Worm (Caenorhabditis elegans): Measurements from ENCODE around the gene T12B3.3.

T12B3.3 gene

DNA sequence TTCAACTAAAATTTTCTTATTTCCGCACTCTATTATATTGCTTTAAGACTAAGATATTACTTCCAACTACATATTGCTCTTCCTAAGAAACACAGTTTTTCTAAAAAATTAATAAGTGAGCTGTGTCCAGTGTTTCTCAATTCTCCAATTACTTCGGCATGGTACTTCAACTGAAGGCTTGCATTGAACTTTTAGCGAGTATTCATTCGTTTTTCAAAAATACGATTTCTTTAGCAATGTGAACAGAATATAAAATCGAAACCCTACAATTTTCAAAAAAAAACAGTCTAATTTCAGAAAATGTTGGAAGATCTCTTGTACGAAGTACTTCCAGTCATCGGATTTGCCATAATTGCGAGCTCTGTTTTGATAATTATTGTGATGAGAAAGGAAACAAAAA, 46.0 kb downstream of the T12B3.3 start, which contains the start of gene srtx-1:
Gene srtx-1 (plus strand): TSS at position 301 of the 400 bp plus-strand sequence.
- no peak for TF ChIP-seq nhr-84 (tag; optimal IDR thresholded peaks at IDR 0.05)
- TF ChIP-seq pqm-1 (tag; optimal IDR thresholded peaks at IDR 0.05), result no peak
- TF ChIP-seq egl-13 (tag; optimal IDR thresholded peaks at IDR 0.05), result no peak
- no peak for TF ChIP-seq xbp-1 (tag; optimal IDR thresholded peaks at IDR 0.05)
- TF ChIP-seq hlh-17 (GFP tag; optimal IDR thresholded peaks at IDR 0.05; ENCODE audit: borderline replicate concordance), result no peak
- TF ChIP-seq zag-1 (tag; optimal IDR thresholded peaks at IDR 0.05), result no peak
- TF ChIP-seq egl-27 (tag; optimal IDR thresholded peaks at IDR 0.05), result no peak
- TF ChIP-seq tlp-1 (tag; optimal IDR thresholded peaks at IDR 0.05), result no peak
- TF ChIP-seq irx-1 (tag; optimal IDR thresholded peaks at IDR 0.05), result no peak

- TF ChIP-seq nhr-237 (tag; optimal IDR thresholded peaks at IDR 0.05) (no peak), hlh-4 (tag; optimal IDR thresholded peaks at IDR 0.05) (no peak), pax-3 (tag; optimal IDR thresholded peaks at IDR 0.05) (no peak), sox-4 (tag; optimal IDR thresholded peaks at IDR 0.05) (no peak), xbp-1 (tag; optimal IDR thresholded peaks at IDR 0.05) (no peak), mef-2 (tag; optimal IDR thresholded peaks at IDR 0.05) (no peak), jun-1 (tag; optimal IDR thresholded peaks at IDR 0.05) (no peak), egl-13 (tag; optimal IDR thresholded peaks at IDR 0.05) (no peak), fkh-4 (tag; optimal IDR thresholded peaks at IDR 0.05; ENCODE audit: borderline replicate concordance) (no peak), elt-3 (tag; optimal IDR thresholded peaks at IDR 0.05) (no peak), nhr-90 (tag; optimal IDR thresholded peaks at IDR 0.05; ENCODE audit: poor library complexity) (no peak), aly-2 (tag; optimal IDR thresholded peaks at IDR 0.05) (no peak), F16B12.6 (tag; optimal IDR thresholded peaks at IDR 0.05) (no peak), skn-1 (tag; optimal IDR thresholded peaks at IDR 0.05) (no peak), snpc-4 (tag; optimal IDR thresholded peaks at IDR 0.05) (no peak), mab-9 (GFP tag; IDR thresholded peaks at IDR 0.05) (no peak)
Observed at ce11 chrIV:7424198-7424597, 49.3 kb downstream of the T12B3.3 start, which contains the start of gene unc-82. unc-82 (plus strand) TSS chrIV:7424498.

DNA sequence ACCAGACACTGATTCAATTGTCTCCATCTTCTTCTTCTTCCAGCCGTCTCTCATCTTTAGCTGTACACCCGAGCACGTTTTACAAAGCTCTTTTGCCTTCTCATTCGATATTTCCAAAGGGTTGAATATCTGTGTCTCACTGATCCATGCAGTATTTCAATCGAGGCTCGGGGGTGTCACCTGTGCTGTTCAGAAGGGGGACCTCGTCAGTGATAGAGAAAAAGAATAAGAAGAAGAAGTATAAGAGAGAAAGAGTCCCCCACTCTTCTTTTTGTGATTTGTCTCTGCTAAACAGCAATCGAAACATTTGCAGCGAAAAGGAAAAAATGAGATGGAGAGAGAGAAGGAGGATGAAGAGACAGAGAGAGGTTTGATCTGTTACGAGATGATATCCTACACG, 51.1 kb downstream of the T12B3.3 start:
- TF ChIP-seq dpl-1 (GFP tag; optimal IDR thresholded peaks at IDR 0.05) (no peak), nhr-71 (tag; optimal IDR thresholded peaks at IDR 0.05) (peak; percentile 65), unc-130 (tag; optimal IDR thresholded peaks at IDR 0.05) (peak; percentile 33), nhr-20 (tag; optimal IDR thresholded peaks at IDR 0.05) (peak; percentile 31), rnt-1 (tag; optimal IDR thresholded peaks at IDR 0.05) (peak; percentile 72), tbx-2 (tag; optimal IDR thresholded peaks at IDR 0.05) (peak; percentile 14), lsy-2 (tag; optimal IDR thresholded peaks at IDR 0.05) (peak in 1 of 2 experiments; percentile 53), snu-23 (GFP tag; optimal IDR thresholded peaks at IDR 0.05) (peak; percentile 47), lin-14 (GFP tag; optimal IDR thresholded peaks at IDR 0.05) (peak; percentile 91), ceh-90 (tag; optimal IDR thresholded peaks at IDR 0.05) (no peak), nhr-19 (GFP tag; conservative IDR thresholded peaks at IDR 0.05) (peak; percentile 47), alr-1 (tag; optimal IDR thresholded peaks at IDR 0.05; ENCODE audit: borderline replicate concordance) (no peak)
